Worm (Caenorhabditis elegans): Measurements from ENCODE around the gene C03B1.13.

C03B1.13 gene

DNA sequence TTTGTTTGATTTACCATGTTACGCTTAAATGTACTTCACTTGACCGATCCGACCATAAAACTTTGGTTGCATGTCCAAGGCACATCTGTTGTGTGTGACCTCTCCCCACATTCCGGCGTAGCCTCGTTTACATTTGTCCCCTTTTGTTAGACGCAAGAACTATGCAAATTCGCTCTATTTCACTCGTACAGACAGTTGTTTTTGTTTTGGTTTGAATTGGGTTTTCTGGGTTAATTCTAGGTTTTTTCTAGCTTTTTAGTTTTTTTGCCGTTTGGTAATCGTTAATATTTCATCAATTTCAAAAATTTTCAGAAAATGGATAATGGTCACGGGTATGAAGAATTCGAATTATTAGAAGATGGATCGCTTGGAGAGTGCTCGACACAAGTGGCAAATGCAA, 45.0 kb downstream of the C03B1.13 start, which contains the start of gene mom-1:
Gene mom-1 (plus strand): TSS at position 301 of the 400 bp plus-strand sequence.
- TF ChIP-seq ces-1 (GFP tag; optimal IDR thresholded peaks at IDR 0.05) (no peak), C04F5.9 (tag; optimal IDR thresholded peaks at IDR 0.05) (no peak), isw-1 (GFP tag; IDR thresholded peaks at IDR 0.05) (no peak), ceh-82 (tag; optimal IDR thresholded peaks at IDR 0.05) (no peak), fos-1 (tag; optimal IDR thresholded peaks at IDR 0.05) (no peak)

DNA sequence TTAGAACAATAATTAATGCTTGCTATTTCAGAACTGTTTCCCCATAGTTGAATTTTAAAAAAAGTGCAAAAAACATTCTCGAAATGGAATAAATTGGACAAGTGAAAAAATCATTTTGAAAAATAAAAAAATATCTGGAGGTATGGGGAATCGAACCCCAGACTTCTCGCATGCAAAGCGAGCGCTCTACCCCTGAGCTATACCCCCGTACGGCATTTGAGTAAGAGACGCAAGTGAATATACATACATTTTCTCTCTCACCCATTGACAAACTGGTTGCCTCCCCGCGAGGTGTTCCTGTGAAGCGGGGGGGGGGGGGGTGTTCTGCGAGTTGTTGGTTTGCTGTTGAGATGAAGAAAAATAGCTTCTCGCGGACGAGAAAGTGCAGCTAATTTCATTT, 45.7 kb downstream of the C03B1.13 start:
- TF ChIP-seq dsc-1 (tag; optimal IDR thresholded peaks at IDR 0.05) (peak; percentile 59), nhr-84 (tag; optimal IDR thresholded peaks at IDR 0.05) (no peak), F16B12.6 (tag; optimal IDR thresholded peaks at IDR 0.05) (no peak), alr-1 (tag; optimal IDR thresholded peaks at IDR 0.05; ENCODE audit: borderline replicate concordance) (no peak), elt-3 (tag; optimal IDR thresholded peaks at IDR 0.05) (peak in 1 of 6 experiments; percentile 31), snpc-4 (tag; optimal IDR thresholded peaks at IDR 0.05) (no peak), unc-86 (tag; optimal IDR thresholded peaks at IDR 0.05) (no peak), zag-1 (tag; optimal IDR thresholded peaks at IDR 0.05) (no peak), nhr-47 (tag; optimal IDR thresholded peaks at IDR 0.05) (peak; percentile 75), lin-35 (GFP tag; optimal IDR thresholded peaks at IDR 0.05) (peak; percentile 12 to 52), ceh-8 (GFP tag; optimal IDR thresholded peaks at IDR 0.05) (no peak), hlh-4 (tag; optimal IDR thresholded peaks at IDR 0.05) (no peak), aly-2 (tag; optimal IDR thresholded peaks at IDR 0.05) (no peak), irx-1 (tag; optimal IDR thresholded peaks at IDR 0.05) (peak; percentile 15), rnt-1 (tag; optimal IDR thresholded peaks at IDR 0.05) (peak; percentile 41), vab-15 (tag; optimal IDR thresholded peaks at IDR 0.05) (no peak), egl-27 (tag; optimal IDR thresholded peaks at IDR 0.05) (no peak), nhr-19 (GFP tag; conservative IDR thresholded peaks at IDR 0.05) (peak; percentile 65), unc-130 (tag; optimal IDR thresholded peaks at IDR 0.05) (peak; percentile 19), ceh-63 (GFP tag; optimal IDR thresholded peaks at IDR 0.05) (no peak), mdl-1 (tag; optimal IDR thresholded peaks at IDR 0.05) (peak in 1 of 2 experiments; percentile 43), dpl-1 (GFP tag; optimal IDR thresholded peaks at IDR 0.05) (no peak), C16A3.4 (tag; optimal IDR thresholded peaks at IDR 0.05) (peak; percentile 36), sup-37 (GFP tag; optimal IDR thresholded peaks at IDR 0.05) (no peak), mab-9 (GFP tag; IDR thresholded peaks at IDR 0.05) (no peak), aha-1 (tag; optimal IDR thresholded peaks at IDR 0.05) (no peak), elt-2 (tag; optimal IDR thresholded peaks at IDR 0.05) (peak; percentile 1), efl-1 (optimal IDR thresholded peaks at IDR 0.05) (peak; percentile 2 to 9), efl-1 (GFP tag; optimal IDR thresholded peaks at IDR 0.05 in 1 of 2) (no peak), unc-62 (GFP tag; optimal IDR thresholded peaks at IDR 0.05) (no peak), C04F5.9 (tag; optimal IDR thresholded peaks at IDR 0.05) (no peak), nhr-11 (tag; optimal IDR thresholded peaks at IDR 0.05) (no peak), mef-2 (tag; optimal IDR thresholded peaks at IDR 0.05) (no peak), grh-1 (GFP tag; IDR thresholded peaks at IDR 0.05) (0 out of 2 replicates have a peak, but pooled peaks have one; percentile 37), fkh-8 (tag; optimal IDR thresholded peaks at IDR 0.05) (peak; percentile 27), blmp-1 (tag; optimal IDR thresholded peaks at IDR 0.05) (no peak), fkh-4 (tag; optimal IDR thresholded peaks at IDR 0.05; ENCODE audit: borderline replicate concordance) (no peak), ama-1 (optimal IDR thresholded peaks at IDR 0.05) (no peak), unc-98 (GFP tag; IDR thresholded peaks at IDR 0.05) (no peak), hlh-17 (GFP tag; optimal IDR thresholded peaks at IDR 0.05; ENCODE audit: borderline replicate concordance) (no peak), unc-30 (tag; optimal IDR thresholded peaks at IDR 0.05) (no peak), nhr-28 (tag; optimal IDR thresholded peaks at IDR 0.05) (no peak), lin-39 (tag; optimal IDR thresholded peaks at IDR 0.05) (no peak), hpl-2 (GFP tag; optimal IDR thresholded peaks at IDR 0.05) (no peak), C34B4.2 (tag; optimal IDR thresholded peaks at IDR 0.05) (no peak), ztf-4 (tag; optimal IDR thresholded peaks at IDR 0.05) (no peak), ceh-88 (GFP tag; IDR thresholded peaks at IDR 0.05) (0 out of 2 replicates have a peak, but pooled peaks have one; percentile 9), sox-4 (tag; optimal IDR thresholded peaks at IDR 0.05) (no peak)

All from whole organism, L1 larva.